Fruit fly (Drosophila melanogaster) whole organism, embryonic: ENCODE data around the gene Cubn.

Source experiments
- Ada2b ChIP-seq: fragments of 200-800 bp; sonication (Bioruptor generic); IDR thresholded peaks from 2 replicates; pipeline ENCODE4 v1.3.6; 2022; ENCODE audit warnings: missing biosample characterization, missing genetic modification characterization
- Bgb ChIP-seq: fragments of 200-800 bp; sonication (Bioruptor generic); IDR thresholded peaks from 2 replicates; pipeline ENCODE4 v1.3.6; 2022; ENCODE audit warnings: missing biosample characterization, missing genetic modification characterization; ENCODE audit not compliant: partially characterized antibody
- Blimp-1 ChIP-seq: fragments of 200-800 bp; sonication (Bioruptor generic); optimal IDR thresholded peaks from 3 replicates; lab custom pipeline; 2018; ENCODE audit warnings: missing biosample characterization, missing genetic modification characterization, mild to moderate bottlenecking, moderate library complexity, missing genetic modification reagents
- CG10274 ChIP-seq: fragments of 200-800 bp; sonication (Bioruptor generic); optimal IDR thresholded peaks from 3 replicates; lab custom pipeline; 2017; ENCODE audit warnings: missing biosample characterization, mild to moderate bottlenecking, missing genetic modification characterization
- CG10462 ChIP-seq: fragments of 200-800 bp; sonication (Bioruptor generic); optimal IDR thresholded peaks from 2 replicates; lab custom pipeline; 2016; ENCODE audit warnings: missing biosample characterization, missing genetic modification characterization
- CG10565 ChIP-seq: fragments of 200-800 bp; sonication (Bioruptor generic); optimal IDR thresholded peaks from 3 replicates; lab custom pipeline; 2016; ENCODE audit warnings: missing biosample characterization, mild to moderate bottlenecking, missing genetic modification characterization
- CG10959 ChIP-seq: fragments of 200-800 bp; sonication (Bioruptor generic); IDR thresholded peaks from 2 replicates; pipeline ENCODE4 v1.3.6; 2022; ENCODE audit warnings: missing biosample characterization, missing genetic modification characterization
- CG12391 ChIP-seq: fragments of 200-800 bp; sonication (Bioruptor generic); optimal IDR thresholded peaks from 3 replicates; lab custom pipeline; 2018; ENCODE audit warnings: missing biosample characterization, mild to moderate bottlenecking, missing genetic modification characterization, moderate library complexity
- CG12942 ChIP-seq: fragments of 200-800 bp; sonication (Bioruptor generic); optimal IDR thresholded peaks from 3 replicates; lab custom pipeline; 2016; ENCODE audit warnings: missing biosample characterization, missing genetic modification characterization
- CG13424 ChIP-seq: fragments of 200-800 bp; sonication (Bioruptor generic); optimal IDR thresholded peaks from 2 replicates; lab custom pipeline; 2019; ENCODE audit warnings: missing biosample characterization, mild to moderate bottlenecking, missing genetic modification characterization, moderate library complexity
- CG13775 ChIP-seq: fragments of 200-800 bp; sonication (Bioruptor generic); optimal IDR thresholded peaks from 3 replicates; lab custom pipeline; 2017; ENCODE audit warnings: missing biosample characterization, mild to moderate bottlenecking, missing genetic modification characterization
- CG14014 ChIP-seq: fragments of 200-800 bp; sonication (Bioruptor generic); IDR thresholded peaks from 2 replicates; pipeline ENCODE4 v1.3.6; 2022; ENCODE audit warnings: missing biosample characterization, missing genetic modification characterization
- CG15514 ChIP-seq: fragments of 200-800 bp; sonication (Bioruptor generic); optimal IDR thresholded peaks from 3 replicates; lab custom pipeline; 2017; ENCODE audit warnings: missing biosample characterization, missing genetic modification characterization, mild to moderate bottlenecking, moderate library complexity, missing genetic modification reagents
- CG2116 ChIP-seq: fragments of 200-800 bp; sonication (Bioruptor generic); optimal IDR thresholded peaks from 3 replicates; lab custom pipeline; 2018; ENCODE audit warnings: missing biosample characterization, mild to moderate bottlenecking, missing genetic modification characterization
- CG3281 ChIP-seq: fragments of 200-800 bp; sonication (Bioruptor generic); optimal IDR thresholded peaks from 3 replicates; lab custom pipeline; 2017; ENCODE audit warnings: missing biosample characterization, mild to moderate bottlenecking, missing genetic modification characterization
- CG34422 ChIP-seq: fragments of 200-800 bp; sonication (Bioruptor generic); IDR thresholded peaks from 3 replicates; pipeline ENCODE4 v1.3.6; 2022; ENCODE audit warnings: missing biosample characterization, missing genetic modification characterization
- CG4404 ChIP-seq: fragments of 200-800 bp; sonication (Bioruptor generic); IDR thresholded peaks from 2 replicates; pipeline ENCODE4 v1.3.6; 2022; ENCODE audit warnings: missing biosample characterization, missing genetic modification characterization
- CG6272 ChIP-seq: fragments of 200-800 bp; sonication (Bioruptor generic); IDR thresholded peaks from 2 replicates; pipeline ENCODE4 v1.3.6; 2022; ENCODE audit warnings: missing biosample characterization, missing genetic modification characterization
- CG6765 ChIP-seq: fragments of 200-800 bp; sonication (Bioruptor generic); optimal IDR thresholded peaks from 3 replicates; lab custom pipeline; 2017; ENCODE audit warnings: missing biosample characterization, mild to moderate bottlenecking, missing genetic modification characterization
- CG6813 ChIP-seq: fragments of 200-800 bp; sonication (Bioruptor generic); optimal IDR thresholded peaks from 2 replicates; lab custom pipeline; 2017; ENCODE audit warnings: missing biosample characterization, missing genetic modification characterization, mild to moderate bottlenecking, moderate library complexity, missing genetic modification reagents
- CG7271 ChIP-seq: fragments of 200-800 bp; sonication (Bioruptor generic); optimal IDR thresholded peaks from 2 replicates; lab custom pipeline; 2018; ENCODE audit warnings: missing biosample characterization, mild to moderate bottlenecking, missing genetic modification characterization, moderate library complexity
- CG8478 ChIP-seq: fragments of >200 bp; optimal IDR thresholded peaks from 2 replicates; lab custom pipeline; 2018
- CG9609 ChIP-seq: fragments of 200-800 bp; sonication (Bioruptor generic); optimal IDR thresholded peaks from 3 replicates; lab custom pipeline; 2016; ENCODE audit warnings: missing biosample characterization, missing genetic modification characterization
- Dbx ChIP-seq: fragments of 200-800 bp; sonication (Bioruptor generic); IDR thresholded peaks from 3 replicates; pipeline ENCODE4 v1.3.6; 2022; ENCODE audit warnings: missing biosample characterization, missing genetic modification characterization
- Doc2 ChIP-seq: fragments of 200-800 bp; sonication (Bioruptor generic); IDR thresholded peaks from 2 replicates; pipeline ENCODE4 v1.3.6; 2022; ENCODE audit warnings: missing biosample characterization, missing genetic modification characterization
- GATAe ChIP-seq: fragments of 200-800 bp; sonication (Bioruptor generic); conservative IDR thresholded peaks from 2 replicates; pipeline ENCODE4 v1.3.6; 2022; ENCODE audit warnings: missing biosample characterization, missing genetic modification characterization
- HLH54F ChIP-seq: fragments of 200-800 bp; sonication (Bioruptor generic); optimal IDR thresholded peaks from 3 replicates; lab custom pipeline; 2016; ENCODE audit warnings: missing biosample characterization, missing genetic modification characterization
- Hr39 ChIP-seq: fragments of >200 bp; optimal IDR thresholded peaks from 2 replicates; lab custom pipeline; 2017
- Lpt ChIP-seq: fragments of >200 bp; optimal IDR thresholded peaks from 2 replicates; lab custom pipeline; 2018; ENCODE audit warnings: missing biosample characterization, missing genetic modification characterization
- Max ChIP-seq: fragments of 200-800 bp; sonication (Bioruptor generic); optimal IDR thresholded peaks from 2 replicates; lab custom pipeline; 2016; ENCODE audit warnings: missing biosample characterization, mild to moderate bottlenecking, missing genetic modification characterization
- Meics ChIP-seq: fragments of 200-800 bp; sonication (Bioruptor generic); optimal IDR thresholded peaks from 2 replicates; lab custom pipeline; 2017; ENCODE audit warnings: missing biosample characterization, mild to moderate bottlenecking, missing genetic modification characterization
- Oli ChIP-seq: fragments of 200-800 bp; sonication (Bioruptor generic); optimal IDR thresholded peaks from 2 replicates; lab custom pipeline; 2018; ENCODE audit warnings: missing biosample characterization, mild to moderate bottlenecking, missing genetic modification characterization, moderate library complexity
- Optix ChIP-seq: fragments of 200-800 bp; sonication (Bioruptor generic); IDR thresholded peaks from 3 replicates; pipeline ENCODE4 v1.3.6; 2022; ENCODE audit warnings: missing biosample characterization, missing genetic modification characterization
- PHDP ChIP-seq: fragments of 200-800 bp; sonication (Bioruptor generic); optimal IDR thresholded peaks from 3 replicates; lab custom pipeline; 2018; ENCODE audit warnings: missing biosample characterization, mild to moderate bottlenecking, missing genetic modification characterization, moderate library complexity
- Taf1 ChIP-seq: fragments of 200-800 bp; sonication (Bioruptor generic); IDR thresholded peaks from 2 replicates; pipeline ENCODE4 v1.3.6; 2022; ENCODE audit warnings: missing biosample characterization, missing genetic modification characterization
- Usf ChIP-seq: fragments of 200-800 bp; sonication (Bioruptor generic); optimal IDR thresholded peaks from 2 replicates; lab custom pipeline; 2017; ENCODE audit warnings: missing genotype, missing biosample characterization, missing genetic modification characterization
- crc ChIP-seq: fragments of 200-800 bp; sonication (Bioruptor generic); optimal IDR thresholded peaks from 2 replicates; lab custom pipeline; 2016; ENCODE audit warnings: missing biosample characterization, missing genetic modification characterization
- ems ChIP-seq: fragments of 200-800 bp; sonication (Bioruptor generic); optimal IDR thresholded peaks from 3 replicates; lab custom pipeline; 2016; ENCODE audit warnings: missing biosample characterization, missing genetic modification characterization
- ham ChIP-seq: fragments of 200-800 bp; sonication (Bioruptor generic); IDR thresholded peaks from 2 replicates; pipeline ENCODE4 v1.3.6; 2022; ENCODE audit warnings: missing biosample characterization, missing genetic modification characterization
- hth ChIP-seq: fragments of >200 bp; optimal IDR thresholded peaks from 2 replicates; lab custom pipeline; 2017; ENCODE audit warnings: inconsistent platforms
- jing ChIP-seq: fragments of 200-800 bp; sonication (Bioruptor generic); optimal IDR thresholded peaks from 2 replicates; lab custom pipeline; 2018; ENCODE audit warnings: missing biosample characterization, mild to moderate bottlenecking, missing genetic modification characterization
- kni ChIP-seq: fragments of 200-800 bp; sonication (Bioruptor generic); optimal IDR thresholded peaks from 3 replicates; lab custom pipeline; 2017; ENCODE audit warnings: mild to moderate bottlenecking, missing biosample characterization, missing genetic modification reagents, missing genetic modification characterization
- mam ChIP-seq: fragments of 200-800 bp; sonication (Bioruptor generic); optimal IDR thresholded peaks from 3 replicates; lab custom pipeline; 2016; ENCODE audit warnings: missing biosample characterization, missing genetic modification characterization
- mld ChIP-seq: fragments of 200-800 bp; sonication (Bioruptor generic); IDR thresholded peaks from 3 replicates; pipeline ENCODE4 v1.3.6; 2022; ENCODE audit warnings: missing biosample characterization, missing genetic modification characterization; ENCODE audit not compliant: partially characterized antibody
- oc ChIP-seq: fragments of 200-800 bp; sonication (Bioruptor generic); optimal IDR thresholded peaks from 2 replicates; lab custom pipeline; 2018; ENCODE audit warnings: missing biosample characterization, mild to moderate bottlenecking, missing genetic modification characterization, moderate library complexity
- phol ChIP-seq: fragments of 200-800 bp; sonication (Bioruptor generic); optimal IDR thresholded peaks from 3 replicates; lab custom pipeline; 2018; ENCODE audit warnings: missing biosample characterization, mild to moderate bottlenecking, missing genetic modification characterization, moderate library complexity
- rib ChIP-seq: fragments of 200-800 bp; sonication (Bioruptor generic); IDR thresholded peaks from 2 replicates; pipeline ENCODE4 v1.3.6; 2022; ENCODE audit warnings: missing biosample characterization, missing genetic modification characterization
- sob ChIP-seq: fragments of 200-800 bp; sonication (Bioruptor generic); IDR thresholded peaks from 2 replicates; pipeline ENCODE4 v1.3.6; 2022; ENCODE audit warnings: missing biosample characterization, missing genetic modification characterization
- tgo ChIP-seq: fragments of 200-800 bp; sonication (Bioruptor generic); IDR thresholded peaks from 3 replicates; pipeline ENCODE4 v1.3.6; 2022; ENCODE audit warnings: missing biosample characterization, missing genetic modification characterization
- vvl ChIP-seq: fragments of 200-800 bp; sonication (Bioruptor generic); IDR thresholded peaks from 2 replicates; pipeline ENCODE4 v1.3.6; 2022; ENCODE audit warnings: missing biosample characterization, missing genetic modification characterization
- zen2 ChIP-seq: fragments of 200-800 bp; sonication (Bioruptor generic); IDR thresholded peaks from 3 replicates; pipeline ENCODE4 v1.3.6; 2022; ENCODE audit warnings: missing biosample characterization, missing genetic modification characterization; ENCODE audit not compliant: partially characterized antibody

Cubn gene

dm6 chrX:9585359-9586002 is 14.4 kb upstream of the Cubn start, which contains the start of gene Hex-A (continued):
- TF ChIP-seq Taf1 (GFP tag; lab: Robert Waterston, UW) (peak; percentile 92), ham (GFP tag; lab: Robert Waterston, UW) (peak; percentile 51; the same call in 1 of the 2 replicates), CG15514 (peak; percentile 90), kni (peak; percentile 98), CG10959 (GFP tag; lab: Robert Waterston, UW) (peak; percentile 46), CG10462 (GFP tag; lab: Kevin White, UChicago) (peak; percentile 89), zen2 (GFP tag; lab: Robert Waterston, UW) (no peak; the same call in 2 of the 3 replicates), Bgb (GFP tag; lab: Robert Waterston, UW) (peak; percentile 54; the same call in 1 of the 2 replicates), ems (peak; percentile 93), CG6813 (GFP tag; lab: Kevin White, UChicago) (peak; percentile 95), Lpt (GFP tag; lab: Kevin White, UChicago) (no peak), PHDP (tag; lab: Kevin White, UChicago) (peak; percentile 99), Ada2b (GFP tag; lab: Robert Waterston, UW) (peak; percentile 91), mld (GFP tag; lab: Robert Waterston, UW) (no peak), Optix (peak; percentile 77), CG12942 (peak; percentile 87), CG12391 (tag; lab: Kevin White, UChicago) (peak; percentile 99), CG10274 (GFP tag; lab: Kevin White, UChicago) (peak; percentile 86), tgo (peak; percentile 91), crc (peak; percentile 93), CG13775 (GFP tag; lab: Kevin White, UChicago) (peak; percentile 97), GATAe (GFP tag; lab: Robert Waterston, UW) (peak; percentile 70), rib (GFP tag; lab: Robert Waterston, UW) (peak; percentile 95), sob (GFP tag; lab: Robert Waterston, UW) (peak; percentile 91), Usf (GFP tag; lab: Kevin White, UChicago) (peak; percentile 91), Doc2 (GFP tag; lab: Robert Waterston, UW) (peak; percentile 74), Blimp-1 (GFP tag; lab: Kevin White, UChicago) (peak; percentile 94), phol (peak; percentile 97), Max (GFP tag; lab: Kevin White, UChicago) (peak; percentile 95), CG10565 (peak; percentile 73), CG7271 (peak; percentile 67), jing (GFP tag; lab: Kevin White, UChicago) (peak; percentile 89), CG6272 (GFP tag; lab: Robert Waterston, UW) (peak; percentile 61), hth (lab: Kevin White, UChicago) (no peak), Meics (GFP tag; lab: Kevin White, UChicago) (peak; percentile 98), Oli (tag; lab: Kevin White, UChicago) (peak; percentile 97), CG2116 (GFP tag; lab: Kevin White, UChicago) (peak; percentile 75), CG34422 (GFP tag; lab: Robert Waterston, UW) (peak; percentile 86), CG14014 (GFP tag; lab: Robert Waterston, UW) (peak; percentile 92), mam (GFP tag; lab: Kevin White, UChicago) (peak; percentile 92), CG9609 (GFP tag; lab: Kevin White, UChicago) (peak; percentile 90), HLH54F (GFP tag; lab: Kevin White, UChicago) (peak; percentile 94), Dbx (GFP tag; lab: Robert Waterston, UW) (peak; percentile 92), CG13424 (tag; lab: Kevin White, UChicago) (peak; percentile 99), vvl (GFP tag; lab: Robert Waterston, UW) (peak; percentile 91), CG6765 (peak; percentile 98), CG8478 (no peak), CG3281 (GFP tag; lab: Kevin White, UChicago) (peak; percentile 98), oc (tag; lab: Kevin White, UChicago) (peak; percentile 94), Hr39 (lab: Kevin White, UChicago) (no peak), CG4404 (GFP tag; lab: Robert Waterston, UW) (peak; percentile 51)
